Worm (Caenorhabditis elegans) whole organism, L4 larva: ENCODE results near the gene mrpl-55.
A peak's percentile ranks its signal among the peaks of the same experiment; 100 is the strongest.

ENCODE experiments used
- D1046.2 ChIP-seq: fragments of 200-800 bp; sonication (Bioruptor generic); IDR thresholded peaks from 2 replicates; pipeline ENCODE4 v1.3.6; 2022; ENCODE audit warnings: missing genetic modification characterization, missing compliant biosample characterization
- F10B5.3 ChIP-seq: sonication (generic microtip); optimal IDR thresholded peaks from 2 replicates; lab custom pipeline; 2016; ENCODE audit warnings: mild to moderate bottlenecking, missing genetic modification characterization, missing compliant biosample characterization
- F37D6.2 ChIP-seq: sonication (generic microtip); optimal IDR thresholded peaks from 2 replicates; lab custom pipeline; 2016; ENCODE audit warnings: mild to moderate bottlenecking, missing genetic modification characterization, missing compliant biosample characterization
- T26A8.4 ChIP-seq: fragments of 200-800 bp; sonication (Bioruptor generic); IDR thresholded peaks from 2 replicates; pipeline ENCODE4 v1.3.6; 2022; ENCODE audit warnings: missing genetic modification characterization, missing compliant biosample characterization
- Y105C5A.15 ChIP-seq: fragments of 200-800 bp; sonication (Bioruptor generic); IDR thresholded peaks from 2 replicates; pipeline ENCODE4 v1.3.6; 2022; ENCODE audit warnings: missing genetic modification characterization, missing compliant biosample characterization
- Y48G9A.11 ChIP-seq: fragments of 200-800 bp; sonication (Bioruptor generic); IDR thresholded peaks from 2 replicates; pipeline ENCODE4 v1.3.6; 2022; ENCODE audit warnings: missing genetic modification reagents, missing genetic modification characterization, missing compliant biosample characterization
- Y5F2A.4 ChIP-seq: fragments of 200-800 bp; sonication (Bioruptor generic); optimal IDR thresholded peaks from 2 replicates; lab custom pipeline; 2018; ENCODE audit warnings: mild to moderate bottlenecking, missing genetic modification characterization, missing compliant biosample characterization
- ama-1 ChIP-seq: fragments of 150-350 bp; optimal IDR thresholded peaks from 2 replicates; lab custom pipeline; 2014; ENCODE audit warnings: inconsistent platforms, mixed read lengths
- ceh-28 ChIP-seq: fragments of 150-350 bp; optimal IDR thresholded peaks from 2 replicates; lab custom pipeline; 2014; ENCODE audit warnings: missing biosample characterization, missing genetic modification reagents, missing genetic modification characterization
- ceh-32 ChIP-seq: sonication (generic microtip); optimal IDR thresholded peaks from 2 replicates; lab custom pipeline; 2016; ENCODE audit warnings: mild to moderate bottlenecking, missing genetic modification characterization, missing compliant biosample characterization; ENCODE audit not compliant: poor library complexity
- ceh-62 ChIP-seq: sonication (generic microtip); optimal IDR thresholded peaks from 2 replicates; lab custom pipeline; 2017; ENCODE audit warnings: missing biosample characterization, missing genetic modification characterization
- daf-12 ChIP-seq: fragments of 150-350 bp; optimal IDR thresholded peaks from 2 replicates; lab custom pipeline; 2014; ENCODE audit warnings: missing biosample characterization, missing genetic modification reagents, missing genetic modification characterization
- daf-19 ChIP-seq: fragments of 200-800 bp; sonication (Bioruptor generic); conservative IDR thresholded peaks from 2 replicates; pipeline ENCODE4 v1.3.6; 2022; ENCODE audit warnings: missing genetic modification characterization, missing compliant biosample characterization
- daf-8 ChIP-seq: fragments of 200-800 bp; sonication (Bioruptor generic); IDR thresholded peaks from 2 replicates; pipeline ENCODE4 v1.3.6; 2022; ENCODE audit warnings: missing genetic modification characterization, missing compliant biosample characterization
- dmd-6 ChIP-seq: fragments of 200-800 bp; sonication (Bioruptor generic); IDR thresholded peaks from 2 replicates; pipeline ENCODE4 v1.3.6; 2022; ENCODE audit warnings: missing genetic modification reagents, missing genetic modification characterization, missing compliant biosample characterization
- dmd-8 ChIP-seq: fragments of 200-800 bp; sonication (Bioruptor generic); IDR thresholded peaks from 2 replicates; pipeline ENCODE4 v1.3.6; 2022; ENCODE audit warnings: missing genetic modification characterization, missing compliant biosample characterization
- dmd-9 ChIP-seq: fragments of 200-800 bp; sonication (Bioruptor generic); IDR thresholded peaks from 2 replicates; pipeline ENCODE4 v1.3.6; 2022; ENCODE audit warnings: missing genetic modification reagents, missing genetic modification characterization, missing compliant biosample characterization
- dve-1 ChIP-seq: sonication (generic microtip); optimal IDR thresholded peaks from 2 replicates; lab custom pipeline; 2017; ENCODE audit warnings: antibody characterized with exemption, mild to moderate bottlenecking, missing genetic modification characterization, missing compliant biosample characterization; ENCODE audit not compliant: insufficient read depth
- hlh-11 ChIP-seq: fragments of 200-800 bp; sonication (Bioruptor generic); optimal IDR thresholded peaks from 2 replicates; lab custom pipeline; 2018; ENCODE audit warnings: mild to moderate bottlenecking, missing genetic modification characterization, missing compliant biosample characterization
- hmg-1.1 ChIP-seq: fragments of 200-800 bp; sonication (Bioruptor generic); IDR thresholded peaks from 2 replicates; pipeline ENCODE4 v1.3.6; 2022; ENCODE audit warnings: missing genetic modification reagents, missing genetic modification characterization, missing compliant biosample characterization
- jun-1 ChIP-seq: fragments of 150-350 bp; optimal IDR thresholded peaks from 2 replicates; lab custom pipeline; 2014; ENCODE audit warnings: missing biosample characterization, missing genetic modification reagents, missing genetic modification characterization
- lim-7 ChIP-seq: fragments of 200-800 bp; sonication (Bioruptor generic); IDR thresholded peaks from 2 replicates; pipeline ENCODE4 v1.3.6; 2022; ENCODE audit warnings: missing genetic modification characterization, missing compliant biosample characterization
- lin-13 ChIP-seq: fragments of 150-350 bp; optimal IDR thresholded peaks from 2 replicates; lab custom pipeline; 2014; ENCODE audit warnings: missing biosample characterization, missing genetic modification reagents, missing genetic modification characterization
- lin-38 ChIP-seq: fragments of 200-800 bp; sonication (Bioruptor generic); IDR thresholded peaks from 2 replicates; pipeline ENCODE4 v1.3.6; 2022; ENCODE audit warnings: missing genetic modification reagents, missing genetic modification characterization, missing compliant biosample characterization
- lir-3 ChIP-seq: sonication (generic microtip); optimal IDR thresholded peaks from 2 replicates; lab custom pipeline; 2016; ENCODE audit warnings: mild to moderate bottlenecking, missing genetic modification characterization, missing compliant biosample characterization
- lsy-2 ChIP-seq, 2 experiments: fragments of 150-350 bp in 1 of 2; sonication (generic microtip) in 1 of 2; optimal IDR thresholded peaks; 2 replicates each; lab custom pipeline; 2014 to 2017; ENCODE audit warnings: missing biosample characterization in 2 of 2, missing genetic modification characterization in 2 of 2
- madf-5 ChIP-seq, 2 experiments: fragments of 200-800 bp; sonication (Bioruptor generic); IDR thresholded peaks; 2 replicates each; pipeline ENCODE4 v1.3.6; 2022; ENCODE audit warnings: missing compliant biosample characterization in 2 of 2, missing genetic modification characterization in 2 of 2
- madf-9 ChIP-seq: fragments of 200-800 bp; sonication (Bioruptor generic); conservative IDR thresholded peaks from 2 replicates; pipeline ENCODE4 v1.3.6; 2022; ENCODE audit warnings: missing genetic modification reagents, missing genetic modification characterization, missing compliant biosample characterization
- mep-1 ChIP-seq: fragments of 150-350 bp; sonication (generic microtip); optimal IDR thresholded peaks from 3 replicates; lab custom pipeline; 2014; ENCODE audit warnings: missing biosample characterization, missing genetic modification characterization
- mes-2 ChIP-seq: sonication (generic microtip); optimal IDR thresholded peaks from 2 replicates; lab custom pipeline; 2016; ENCODE audit warnings: missing genotype, mild to moderate bottlenecking, missing genetic modification characterization, missing compliant biosample characterization; ENCODE audit not compliant: poor library complexity, severe bottlenecking
- mxl-2 ChIP-seq: fragments of 200-800 bp; sonication (Bioruptor generic); conservative IDR thresholded peaks from 2 replicates; pipeline ENCODE4 v1.3.6; 2022; ENCODE audit warnings: missing genetic modification reagents, missing genetic modification characterization, missing compliant biosample characterization
- mxl-3 ChIP-seq: fragments of 200-800 bp; sonication (Bioruptor generic); optimal IDR thresholded peaks from 2 replicates; lab custom pipeline; 2018; ENCODE audit warnings: mild to moderate bottlenecking, missing genetic modification characterization, missing compliant biosample characterization
- nhr-102 ChIP-seq: sonication (generic microtip); optimal IDR thresholded peaks from 2 replicates; lab custom pipeline; 2016; ENCODE audit warnings: mild to moderate bottlenecking, missing genetic modification characterization, moderate library complexity, missing compliant biosample characterization
- nhr-111 ChIP-seq: fragments of 200-800 bp; sonication (Bioruptor generic); optimal IDR thresholded peaks from 2 replicates; lab custom pipeline; 2018; ENCODE audit warnings: mild to moderate bottlenecking, missing genetic modification characterization, missing compliant biosample characterization
- nhr-237 ChIP-seq: sonication (generic microtip); optimal IDR thresholded peaks from 2 replicates; lab custom pipeline; 2017; ENCODE audit warnings: missing biosample characterization, missing genetic modification characterization
- nhr-48 ChIP-seq: sonication (generic microtip); optimal IDR thresholded peaks from 2 replicates; lab custom pipeline; 2016; ENCODE audit warnings: mild to moderate bottlenecking, missing genetic modification characterization, missing compliant biosample characterization
- nhr-76 ChIP-seq: fragments of 150-350 bp; optimal IDR thresholded peaks from 2 replicates; lab custom pipeline; 2014; ENCODE audit warnings: missing biosample characterization, missing genetic modification characterization
- nhr-77 ChIP-seq: fragments of 150-350 bp; optimal IDR thresholded peaks from 2 replicates; lab custom pipeline; 2014; ENCODE audit warnings: missing biosample characterization, missing genetic modification characterization
- pqm-1 ChIP-seq: sonication (generic microtip); optimal IDR thresholded peaks from 2 replicates; lab custom pipeline; 2017; ENCODE audit warnings: missing biosample characterization, missing genetic modification characterization
- rbr-2 ChIP-seq: sonication (generic microtip); optimal IDR thresholded peaks from 2 replicates; lab custom pipeline; 2016; ENCODE audit warnings: missing genotype, missing genetic modification characterization, missing compliant biosample characterization
- saeg-2 ChIP-seq: fragments of 200-800 bp; sonication (Bioruptor generic); IDR thresholded peaks from 2 replicates; pipeline ENCODE4 v1.3.6; 2022; ENCODE audit warnings: missing genetic modification reagents, missing genetic modification characterization, missing compliant biosample characterization
- sdz-12 ChIP-seq: fragments of 200-800 bp; sonication (Bioruptor generic); optimal IDR thresholded peaks from 2 replicates; lab custom pipeline; 2018; ENCODE audit warnings: mild to moderate bottlenecking, missing genetic modification characterization, missing compliant biosample characterization
- set-16 ChIP-seq: fragments of 200-800 bp; sonication (Bioruptor generic); IDR thresholded peaks from 2 replicates; pipeline ENCODE4 v1.3.6; 2022; ENCODE audit warnings: missing genetic modification reagents, missing genetic modification characterization, missing compliant biosample characterization
- skn-1 ChIP-seq: fragments of 150-350 bp; optimal IDR thresholded peaks from 2 replicates; lab custom pipeline; 2014; ENCODE audit warnings: missing biosample characterization, missing genetic modification characterization
- snpc-1.2 ChIP-seq: fragments of 200-800 bp; sonication (Bioruptor generic); IDR thresholded peaks from 2 replicates; pipeline ENCODE4 v1.3.6; 2022; ENCODE audit warnings: missing genetic modification reagents, missing genetic modification characterization, missing compliant biosample characterization
- spr-1 ChIP-seq: sonication (generic microtip); optimal IDR thresholded peaks from 2 replicates; lab custom pipeline; 2016; ENCODE audit warnings: mild to moderate bottlenecking, missing genetic modification characterization, missing compliant biosample characterization
- unc-130 ChIP-seq: sonication (generic microtip); optimal IDR thresholded peaks from 2 replicates; lab custom pipeline; 2016; ENCODE audit warnings: missing genetic modification reagents, missing genetic modification characterization, missing compliant biosample characterization
- vab-7 ChIP-seq: fragments of 200-800 bp; sonication (Bioruptor generic); IDR thresholded peaks from 2 replicates; pipeline ENCODE4 v1.3.6; 2022; ENCODE audit warnings: missing genetic modification reagents, missing genetic modification characterization, missing compliant biosample characterization
- zfp-3 ChIP-seq: fragments of 200-800 bp; sonication (Bioruptor generic); conservative IDR thresholded peaks from 2 replicates; pipeline ENCODE4 v1.3.6; 2022; ENCODE audit warnings: missing genetic modification reagents, missing genetic modification characterization, missing compliant biosample characterization
- zip-11 ChIP-seq: fragments of 200-800 bp; sonication (Bioruptor generic); IDR thresholded peaks from 2 replicates; pipeline ENCODE4 v1.3.6; 2022; ENCODE audit warnings: missing genetic modification characterization, missing compliant biosample characterization
- ztf-7 ChIP-seq: fragments of 150-350 bp; optimal IDR thresholded peaks from 2 replicates; lab custom pipeline; 2014; ENCODE audit warnings: missing biosample characterization, missing genetic modification characterization

mrpl-55 gene

DNA sequence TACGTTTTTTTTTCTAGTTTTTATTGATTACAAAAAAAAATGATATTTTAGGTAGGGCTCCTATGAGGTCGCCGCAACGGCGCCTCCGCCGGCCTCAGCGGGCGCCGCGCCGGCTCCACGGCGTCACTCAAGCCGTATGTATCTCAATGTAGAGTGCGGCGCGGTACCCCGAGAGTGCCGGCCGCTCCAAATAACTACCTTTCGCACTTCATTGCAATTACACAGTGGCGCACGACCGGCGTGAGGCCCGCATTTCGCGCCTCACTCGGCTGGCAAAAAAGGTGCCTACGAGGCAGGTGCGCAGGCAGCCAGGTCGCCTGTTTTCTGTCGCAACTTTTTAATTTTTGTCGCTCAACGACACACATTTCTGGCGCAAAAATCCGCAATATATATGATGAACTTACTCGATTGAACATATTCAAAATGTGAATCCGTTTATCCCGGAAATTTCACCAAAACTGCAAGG is 16.9 kb downstream of the mrpl-55 start, which contains the start of gene M04G7.2 (continued):
- TF ChIP-seq mep-1 (tag; lab: Kevin White, UChicago): no peak
- no peak for TF ChIP-seq lin-38 (GFP tag; lab: Robert Waterston, UW)
- no peak for TF ChIP-seq lsy-2 (tag; optimal IDR thresholded peaks at IDR 0.05; lab: Kevin White, UChicago)
- TF ChIP-seq zfp-3: no peak
- no peak for TF ChIP-seq zip-11 (GFP tag; lab: Robert Waterston, UW)
- TF ChIP-seq ceh-62: no peak
- TF ChIP-seq sdz-12 (GFP tag; lab: Kevin White, UChicago): no peak
- 0 out of 2 replicates have a peak, but pooled peaks have one; percentile 13 for TF ChIP-seq Y48G9A.11
- no peak for TF ChIP-seq ceh-32 (tag; lab: Kevin White, UChicago)
- TF ChIP-seq rbr-2 (tag; lab: Kevin White, UChicago): no peak
- TF ChIP-seq hlh-11 (tag; lab: Kevin White, UChicago): no peak
- no peak for TF ChIP-seq lin-13
- no peak for TF ChIP-seq spr-1
- no peak for TF ChIP-seq dmd-6
- no peak for TF ChIP-seq daf-19
- TF ChIP-seq nhr-48 (tag; lab: Kevin White, UChicago): no peak
- TF ChIP-seq dmd-9 (GFP tag; lab: Robert Waterston, UW): 0 out of 2 replicates have a peak, but pooled peaks have one; percentile 56
- TF ChIP-seq ztf-7 (tag; lab: Kevin White, UChicago): no peak
- no peak for TF ChIP-seq jun-1 (tag; lab: Kevin White, UChicago)
- no peak for TF ChIP-seq mes-2
- TF ChIP-seq D1046.2 (GFP tag; lab: Robert Waterston, UW): no peak
- TF ChIP-seq nhr-76: no peak
- TF ChIP-seq unc-130 (GFP tag; lab: Kevin White, UChicago): no peak
- TF ChIP-seq hmg-1.1 (GFP tag; lab: Robert Waterston, UW): 0 out of 2 replicates have a peak, but pooled peaks have one; percentile 12
- no peak for TF ChIP-seq skn-1 (tag; lab: Kevin White, UChicago)
- TF ChIP-seq nhr-102 (tag; lab: Kevin White, UChicago): no peak
- no peak for TF ChIP-seq lim-7 (GFP tag; lab: Robert Waterston, UW)
- TF ChIP-seq dve-1 (tag; lab: Kevin White, UChicago): no peak
- TF ChIP-seq madf-9 (GFP tag; lab: Robert Waterston, UW): no peak
- TF ChIP-seq daf-8 (GFP tag; lab: Robert Waterston, UW): peak; percentile 17; the same call in 1 of the 2 replicates
- TF ChIP-seq madf-5 (GFP tag; IDR thresholded peaks at IDR 0.05; lab: Robert Waterston, UW): no peak
- no peak for TF ChIP-seq vab-7 (GFP tag; lab: Robert Waterston, UW)
- TF ChIP-seq nhr-111 (GFP tag; lab: Kevin White, UChicago): no peak
- no peak for TF ChIP-seq snpc-1.2 (GFP tag; lab: Robert Waterston, UW)
- peak; percentile 91 for TF ChIP-seq set-16 (GFP tag; lab: Robert Waterston, UW)
- TF ChIP-seq lir-3 (tag; lab: Kevin White, UChicago): no peak
- TF ChIP-seq ceh-28 (tag; lab: Kevin White, UChicago): no peak
- TF ChIP-seq mxl-2 (GFP tag; lab: Robert Waterston, UW): no peak
- no peak for TF ChIP-seq F10B5.3 (tag; lab: Kevin White, UChicago)
- no peak for TF ChIP-seq F37D6.2 (tag; lab: Kevin White, UChicago)
- no peak for TF ChIP-seq Y5F2A.4
- TF ChIP-seq pqm-1: no peak
- no peak for TF ChIP-seq nhr-237 (tag; lab: Kevin White, UChicago)
- TF ChIP-seq nhr-77: no peak
- no peak for TF ChIP-seq daf-12 (tag; lab: Kevin White, UChicago)
- TF ChIP-seq saeg-2 (GFP tag; lab: Robert Waterston, UW): no peak
- TF ChIP-seq T26A8.4 (GFP tag; lab: Robert Waterston, UW): no peak
- no peak for TF ChIP-seq mxl-3
- 0 out of 2 replicates have a peak, but pooled peaks have one; percentile 24 for TF ChIP-seq Y105C5A.15 (GFP tag; lab: Robert Waterston, UW)
- TF ChIP-seq ama-1: no peak
- no peak for TF ChIP-seq dmd-8
